Worm (Caenorhabditis elegans) whole organism, early embryonic: ENCODE data around the gene Y41E3.19.

Source experiments
- aly-1 ChIP-seq: sonication (generic microtip); optimal IDR thresholded peaks from 2 replicates; lab custom pipeline; 2016; ENCODE audit warnings: missing genetic modification characterization, missing compliant biosample characterization
- ama-1 ChIP-seq: fragments of 150-350 bp; optimal IDR thresholded peaks from 2 replicates; lab custom pipeline; 2014
- ceh-36 ChIP-seq: sonication (generic microtip); optimal IDR thresholded peaks from 2 replicates; lab custom pipeline; 2016; ENCODE audit warnings: missing genetic modification characterization, inconsistent platforms, missing compliant biosample characterization
- ets-7 ChIP-seq: sonication (generic microtip); optimal IDR thresholded peaks from 2 replicates; lab custom pipeline; 2016; ENCODE audit warnings: missing genotype, missing genetic modification characterization, missing compliant biosample characterization
- pes-1 ChIP-seq: fragments of 200-800 bp; sonication (Bioruptor generic); IDR thresholded peaks from 2 replicates; pipeline ENCODE4 v1.3.6; 2022; ENCODE audit warnings: missing genetic modification reagents, missing genetic modification characterization, missing compliant biosample characterization

DNA sequence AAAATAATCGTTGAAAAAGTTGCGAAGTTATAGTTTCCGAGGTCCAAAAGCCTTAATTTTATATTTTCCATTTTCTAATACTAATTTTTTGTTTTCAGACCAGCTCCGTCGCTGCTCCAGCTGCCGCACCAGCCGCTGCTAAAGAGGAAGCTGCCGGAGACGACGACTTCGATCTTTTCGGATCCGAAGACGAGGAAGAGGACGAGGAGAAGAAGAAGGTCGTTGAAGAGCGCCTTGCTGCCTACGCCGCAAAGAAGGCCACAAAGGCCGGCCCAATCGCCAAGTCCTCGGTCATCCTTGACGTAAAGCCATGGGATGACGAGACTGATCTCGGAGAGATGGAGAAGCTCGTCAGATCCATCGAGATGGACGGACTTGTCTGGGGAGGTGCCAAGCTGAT lies 17.1 kb upstream of the Y41E3.19 start:
- TF ChIP-seq ama-1 (lab: Kevin White, UChicago) = no peak
- no peak for TF ChIP-seq aly-1 (tag; lab: Kevin White, UChicago)
- no peak for TF ChIP-seq ets-7 (tag; lab: Kevin White, UChicago)
- TF ChIP-seq ceh-36 (tag; lab: Kevin White, UChicago) = no peak
- no peak for TF ChIP-seq pes-1 (GFP tag; lab: Robert Waterston, UW)
